Fruit fly (Drosophila melanogaster) whole organism, adult: ENCODE data around the gene CG17195.

Experiments used
- CG12768 ChIP-seq: fragments of 200-800 bp; sonication (Bioruptor generic); optimal IDR thresholded peaks from 2 replicates; lab custom pipeline; 2017; ENCODE audit warnings: missing biosample characterization, missing genetic modification characterization, mild to moderate bottlenecking, moderate library complexity, missing genetic modification reagents
- CG1620 ChIP-seq: fragments of 200-800 bp; sonication (Bioruptor generic); optimal IDR thresholded peaks from 2 replicates; lab custom pipeline; 2016; ENCODE audit warnings: missing biosample characterization, missing genetic modification characterization
- bab1 ChIP-seq: fragments of 200-800 bp; sonication (Bioruptor generic); optimal IDR thresholded peaks from 3 replicates; lab custom pipeline; 2019; ENCODE audit warnings: missing biosample characterization, mild to moderate bottlenecking, missing genetic modification characterization, moderate library complexity
- cic ChIP-seq: fragments of 200-800 bp; sonication (Bioruptor generic); optimal IDR thresholded peaks from 2 replicates; lab custom pipeline; 2017; ENCODE audit warnings: missing biosample characterization, mild to moderate bottlenecking, missing genetic modification characterization, moderate library complexity

DNA sequence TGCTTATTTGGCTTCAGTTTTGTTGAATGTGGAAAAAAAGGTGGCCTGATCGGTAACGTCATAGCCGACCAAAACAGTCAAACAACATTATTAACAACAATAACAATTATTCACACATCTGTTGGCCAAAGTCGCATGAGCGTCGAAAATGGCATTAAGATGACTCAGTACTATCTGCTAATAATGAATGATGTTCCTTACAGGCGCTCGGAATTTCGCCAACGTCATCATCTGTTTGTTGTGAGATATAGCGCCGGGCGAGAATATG lies 41.3 kb downstream of the CG17195 start:
- no peak for TF ChIP-seq cic (GFP tag; lab: Kevin White, UChicago)
- peak; percentile 84 for TF ChIP-seq bab1 (GFP tag; lab: Kevin White, UChicago)
- no peak for TF ChIP-seq CG12768
- no peak for TF ChIP-seq CG1620 (GFP tag; lab: Kevin White, UChicago)
